Worm (Caenorhabditis elegans) whole organism, mixed stage, embryonic: ENCODE measurements around the gene nspb-7.

Experiments
- lin-13 ChIP-seq: fragments of 150-350 bp; optimal IDR thresholded peaks from 2 replicates; lab custom pipeline; 2014; ENCODE audit warnings: missing biosample characterization, missing genetic modification characterization
- mab-5 ChIP-seq: fragments of 150-350 bp; optimal IDR thresholded peaks from 2 replicates; lab custom pipeline; 2014; ENCODE audit warnings: missing biosample characterization, missing genetic modification characterization
- unc-62 ChIP-seq: fragments of 150-350 bp; optimal IDR thresholded peaks from 2 replicates; lab custom pipeline; 2014; ENCODE audit warnings: missing biosample characterization, missing genetic modification reagents, missing genetic modification characterization

ce11 chrII:14567811-14568210, 10.3 kb upstream of the nspb-7 start:
- no peak for TF ChIP-seq unc-62
- no peak for TF ChIP-seq lin-13 (tag; lab: Kevin White, UChicago)
- TF ChIP-seq mab-5 = no peak
